Worm (Caenorhabditis elegans): Measurements from ENCODE around the gene let-92.

DNA sequence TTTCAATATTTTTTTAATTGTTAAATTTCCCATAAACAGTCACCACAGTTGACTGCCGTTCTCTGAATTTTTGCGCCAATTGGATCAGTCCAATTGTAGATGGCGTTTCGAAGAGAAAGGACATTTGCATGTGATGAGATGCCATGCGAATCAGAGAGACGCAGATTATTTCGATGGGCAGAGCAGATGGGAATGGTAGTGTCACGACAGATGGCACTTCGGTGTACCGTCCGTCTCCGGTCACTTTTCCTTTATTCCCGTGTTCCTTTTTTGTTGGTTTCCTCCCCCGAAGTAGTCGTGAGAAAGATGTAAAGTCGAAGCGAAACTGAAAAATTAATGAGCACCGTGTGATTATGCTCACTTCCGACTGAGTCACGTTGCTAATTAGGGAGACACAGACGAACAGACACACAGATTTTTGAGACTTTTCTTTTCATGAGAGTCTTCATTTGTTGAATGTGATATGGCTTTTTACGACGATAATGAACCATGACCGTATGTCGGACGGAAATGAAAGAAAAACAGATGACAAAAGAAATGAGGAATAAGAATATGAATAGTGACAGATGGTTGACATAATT, 9.5 kb downstream of the let-92 start:
- TF ChIP-seq sem-4 (tag; optimal IDR thresholded peaks at IDR 0.05) (no peak), R02D3.7 (tag; optimal IDR thresholded peaks at IDR 0.05) (no peak), fos-1 (tag; optimal IDR thresholded peaks at IDR 0.05) (no peak), unc-62 (GFP tag; optimal IDR thresholded peaks at IDR 0.05) (no peak), ama-1 (optimal IDR thresholded peaks at IDR 0.05) (no peak), unc-39 (tag; optimal IDR thresholded peaks at IDR 0.05) (no peak), nhr-237 (tag; optimal IDR thresholded peaks at IDR 0.05) (no peak)
